Fruit fly (Drosophila melanogaster): ENCODE data around the gene CG34451.

The CG34451 gene

DNA sequence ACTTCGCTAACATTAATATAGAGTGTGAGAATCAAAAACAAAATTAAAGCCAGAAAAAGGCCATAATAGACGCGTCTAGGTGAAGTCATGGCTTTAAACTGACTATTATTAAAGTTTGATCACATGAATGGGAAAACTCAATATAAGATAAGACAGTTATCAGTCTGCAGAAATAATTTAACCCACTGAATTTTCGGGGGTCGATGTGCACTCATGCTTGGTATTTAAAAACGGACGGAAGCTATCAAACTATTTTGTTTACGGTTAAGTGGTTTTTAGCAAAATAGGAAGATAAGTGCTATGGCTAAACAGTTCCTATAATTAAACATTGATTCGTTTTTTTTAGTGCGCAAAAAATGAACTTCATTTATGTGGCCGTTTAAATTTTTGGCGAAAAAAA is at the start of gene CG34451:
CG34451 (minus strand) TSS at position 101 of the 400 bp plus-strand sequence.
- TF ChIP-seq CG15710 (tag; optimal IDR thresholded peaks at IDR 0.05) (no peak), CG34367 (tag; optimal IDR thresholded peaks at IDR 0.05) (no peak), gl (tag; optimal IDR thresholded peaks at IDR 0.05) (no peak), CG13204 (GFP tag; optimal IDR thresholded peaks at IDR 0.05) (no peak), CG10348 (GFP tag; IDR thresholded peaks at IDR 0.05) (no peak), CG8301 (tag; optimal IDR thresholded peaks at IDR 0.05) (no peak), CG8159 (tag; optimal IDR thresholded peaks at IDR 0.05) (no peak), CG12605 (GFP tag; IDR thresholded peaks at IDR 0.05) (no peak), EcR (GFP tag; optimal IDR thresholded peaks at IDR 0.05) (no peak), Pif1A (GFP tag; optimal IDR thresholded peaks at IDR 0.05) (no peak), Snoo (tag; optimal IDR thresholded peaks at IDR 0.05) (no peak), CG4496 (GFP tag; IDR thresholded peaks at IDR 0.05) (no peak), fd96Ca (GFP tag; IDR thresholded peaks at IDR 0.05) (no peak), Ets98B (GFP tag; IDR thresholded peaks at IDR 0.05) (no peak), CG9948 (tag; optimal IDR thresholded peaks at IDR 0.05) (no peak), CG32121 (GFP tag; IDR thresholded peaks at IDR 0.05) (no peak), Pif1B (GFP tag; optimal IDR thresholded peaks at IDR 0.05) (no peak), CG17806 (tag; optimal IDR thresholded peaks at IDR 0.05) (no peak), rn (GFP tag; IDR thresholded peaks at IDR 0.05) (no peak), CG14655 (GFP tag; optimal IDR thresholded peaks at IDR 0.05) (no peak)

dm6 chr3L:15740708-15741280 is 48.9 kb upstream of the CG34451 start:
- no peak for TF ChIP-seq CG8159 (tag; optimal IDR thresholded peaks at IDR 0.05)
- no peak for TF ChIP-seq fd96Ca (GFP tag; IDR thresholded peaks at IDR 0.05)
- TF ChIP-seq CG14655 (GFP tag; optimal IDR thresholded peaks at IDR 0.05) = no peak
- TF ChIP-seq EcR (GFP tag; optimal IDR thresholded peaks at IDR 0.05) = no peak
- no peak for TF ChIP-seq CG13204 (GFP tag; optimal IDR thresholded peaks at IDR 0.05)
- TF ChIP-seq Ets98B (GFP tag; IDR thresholded peaks at IDR 0.05) = no peak
- no peak for TF ChIP-seq CG34367 (tag; optimal IDR thresholded peaks at IDR 0.05)
- no peak for TF ChIP-seq CG32121 (GFP tag; IDR thresholded peaks at IDR 0.05)
- no peak for TF ChIP-seq Snoo (tag; optimal IDR thresholded peaks at IDR 0.05)
- no peak for TF ChIP-seq CG15710 (tag; optimal IDR thresholded peaks at IDR 0.05)
- no peak for TF ChIP-seq D1 (tag; optimal IDR thresholded peaks at IDR 0.05)
- no peak for TF ChIP-seq CG4496 (GFP tag; IDR thresholded peaks at IDR 0.05)

- TF ChIP-seq Snoo (tag; optimal IDR thresholded peaks at IDR 0.05) (no peak), CG13204 (GFP tag; optimal IDR thresholded peaks at IDR 0.05) (no peak), CG8159 (tag; optimal IDR thresholded peaks at IDR 0.05) (peak; percentile 13)
Observed at dm6 chr3L:15731832-15732506, 40.1 kb upstream of the CG34451 start.

DNA sequence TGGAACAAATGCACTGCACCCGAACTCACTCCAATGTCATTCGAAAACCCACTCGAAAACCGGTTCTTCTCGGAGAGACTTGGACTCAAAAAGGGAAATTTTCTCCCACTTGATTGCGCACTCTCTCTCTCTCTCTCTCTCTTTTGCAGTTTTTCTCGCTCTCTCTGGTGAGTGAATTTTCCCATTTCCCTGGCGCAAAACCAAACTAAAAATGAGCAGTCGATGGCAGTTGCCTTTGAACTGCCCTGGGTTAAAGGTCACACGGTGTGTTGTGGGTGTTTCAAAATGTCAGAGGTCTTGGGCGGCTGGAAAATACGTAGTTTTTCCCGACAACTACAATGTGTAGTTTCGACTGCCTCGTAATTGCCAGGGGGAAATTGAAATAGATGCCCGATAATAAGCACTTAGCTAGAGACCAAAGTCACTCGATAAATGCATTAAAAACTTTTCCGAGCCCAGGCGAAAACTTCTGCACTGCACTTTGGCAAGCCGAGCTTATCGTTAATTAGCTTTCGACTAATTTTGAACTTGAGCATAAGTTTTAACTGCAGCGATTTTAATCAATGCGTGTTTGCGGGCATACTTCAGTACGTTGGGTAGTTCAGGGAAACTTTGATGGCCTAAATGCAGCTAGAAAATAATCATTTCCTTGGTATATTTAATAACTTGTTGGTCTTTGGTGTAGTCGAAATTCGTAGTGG is 37.6 kb upstream of the CG34451 start:
- TF ChIP-seq CG14655 (GFP tag; optimal IDR thresholded peaks at IDR 0.05) (no peak), CG9948 (tag; optimal IDR thresholded peaks at IDR 0.05) (no peak), Pif1B (GFP tag; optimal IDR thresholded peaks at IDR 0.05) (peak; percentile 2), CG4496 (GFP tag; IDR thresholded peaks at IDR 0.05) (no peak), CG8301 (tag; optimal IDR thresholded peaks at IDR 0.05) (no peak), CG15710 (tag; optimal IDR thresholded peaks at IDR 0.05) (no peak), CG17806 (tag; optimal IDR thresholded peaks at IDR 0.05) (no peak), CG10348 (GFP tag; IDR thresholded peaks at IDR 0.05) (no peak), D1 (tag; optimal IDR thresholded peaks at IDR 0.05) (peak; percentile 37), CG34367 (tag; optimal IDR thresholded peaks at IDR 0.05) (no peak), Ets98B (GFP tag; IDR thresholded peaks at IDR 0.05) (peak; percentile 53; the same call in 1 of the 2 replicates), CG8159 (tag; optimal IDR thresholded peaks at IDR 0.05) (no peak), rn (GFP tag; IDR thresholded peaks at IDR 0.05) (no peak), CG13204 (GFP tag; optimal IDR thresholded peaks at IDR 0.05) (no peak), CG12605 (GFP tag; IDR thresholded peaks at IDR 0.05) (no peak), fd96Ca (GFP tag; IDR thresholded peaks at IDR 0.05) (no peak)

dm6 chr3L:15728195-15728594 is 36.3 kb upstream of the CG34451 start, which contains the start of gene comm:
TSS of gene comm (minus strand) at chr3L:15728430.
- TF ChIP-seq CG32121 (GFP tag; IDR thresholded peaks at IDR 0.05) (peak; percentile 39; the same call in 1 of the 2 replicates), Ets98B (GFP tag; IDR thresholded peaks at IDR 0.05) (0 out of 2 replicates have a peak, but pooled peaks have one; percentile 15), CG9948 (tag; optimal IDR thresholded peaks at IDR 0.05) (no peak), D1 (tag; optimal IDR thresholded peaks at IDR 0.05) (no peak), gl (tag; optimal IDR thresholded peaks at IDR 0.05) (peak; percentile 12), CG34367 (tag; optimal IDR thresholded peaks at IDR 0.05) (no peak), Pif1B (GFP tag; optimal IDR thresholded peaks at IDR 0.05) (no peak), CG13204 (GFP tag; optimal IDR thresholded peaks at IDR 0.05) (no peak), CG12605 (GFP tag; IDR thresholded peaks at IDR 0.05) (no peak), EcR (GFP tag; optimal IDR thresholded peaks at IDR 0.05) (peak; percentile 65), CG8301 (tag; optimal IDR thresholded peaks at IDR 0.05) (no peak), fd96Ca (GFP tag; IDR thresholded peaks at IDR 0.05) (no peak), Pif1A (GFP tag; optimal IDR thresholded peaks at IDR 0.05) (no peak), CG14655 (GFP tag; optimal IDR thresholded peaks at IDR 0.05) (no peak), CG10348 (GFP tag; IDR thresholded peaks at IDR 0.05) (no peak), CG4496 (GFP tag; IDR thresholded peaks at IDR 0.05) (no peak; the same call in 2 of the 3 replicates), CG8159 (tag; optimal IDR thresholded peaks at IDR 0.05) (no peak), CG15710 (tag; optimal IDR thresholded peaks at IDR 0.05) (no peak), rn (GFP tag; IDR thresholded peaks at IDR 0.05) (no peak), Snoo (tag; optimal IDR thresholded peaks at IDR 0.05) (no peak), CG17806 (tag; optimal IDR thresholded peaks at IDR 0.05) (no peak)

Measured in whole organism, pupa.